Fruit fly (Drosophila melanogaster): ENCODE results near the gene Sws1.

Gene Sws1

DNA sequence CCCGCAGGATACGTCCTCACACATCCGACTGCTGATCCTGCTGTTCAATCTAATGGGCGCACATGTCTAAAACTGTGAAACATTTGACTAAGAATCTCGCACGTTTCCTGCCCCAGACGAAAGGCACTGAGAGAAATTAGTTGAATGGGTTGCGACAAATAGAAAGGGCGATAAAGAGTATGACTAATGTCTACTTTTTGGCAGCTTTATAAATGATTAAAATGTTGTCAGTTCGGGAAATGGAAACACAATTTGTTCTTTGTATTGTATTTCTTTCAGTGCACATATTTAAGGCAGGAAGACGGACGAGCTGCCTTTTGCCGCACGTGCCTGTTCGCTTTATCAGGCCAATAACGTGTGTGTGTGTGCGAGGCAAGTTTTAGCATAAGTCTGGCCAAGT is 46.8 kb downstream of the Sws1 start:
- TF ChIP-seq CTCF (optimal IDR thresholded peaks at IDR 0.05) (no peak), CG8478 (optimal IDR thresholded peaks at IDR 0.05) (no peak)
